Fruit fly (Drosophila melanogaster) whole organism, embryonic: Measurements from ENCODE around the gene Gale.

Source experiments
- ATbp ChIP-seq: fragments of 200-800 bp; sonication (Bioruptor generic); optimal IDR thresholded peaks from 2 replicates; lab custom pipeline; 2017; ENCODE audit warnings: missing biosample characterization, mild to moderate bottlenecking, missing genetic modification characterization, missing genetic modification reagents
- Abd-B ChIP-seq: fragments of 200-800 bp; sonication (Bioruptor generic); optimal IDR thresholded peaks from 2 replicates; lab custom pipeline; 2018; ENCODE audit warnings: missing biosample characterization, mild to moderate bottlenecking, missing genetic modification characterization, moderate library complexity
- Atf3 ChIP-seq: fragments of 200-800 bp; sonication (Bioruptor generic); optimal IDR thresholded peaks from 3 replicates; lab custom pipeline; 2016; ENCODE audit warnings: missing biosample characterization, missing genetic modification characterization
- Bdp1 ChIP-seq: fragments of 200-800 bp; sonication (Bioruptor generic); optimal IDR thresholded peaks from 3 replicates; lab custom pipeline; 2016; ENCODE audit warnings: missing biosample characterization, missing genetic modification characterization
- CG10462 ChIP-seq: fragments of 200-800 bp; sonication (Bioruptor generic); optimal IDR thresholded peaks from 2 replicates; lab custom pipeline; 2016; ENCODE audit warnings: missing biosample characterization, missing genetic modification characterization
- CG10654 ChIP-seq: fragments of 200-800 bp; sonication (Bioruptor generic); optimal IDR thresholded peaks from 2 replicates; lab custom pipeline; 2016; ENCODE audit warnings: missing biosample characterization, missing genetic modification characterization
- CG11456 ChIP-seq: fragments of 200-800 bp; sonication (Bioruptor generic); IDR thresholded peaks from 3 replicates; pipeline ENCODE4 v1.3.6; 2022; ENCODE audit warnings: missing biosample characterization, missing genetic modification characterization
- CG12104 ChIP-seq: fragments of 200-800 bp; sonication (Bioruptor generic); optimal IDR thresholded peaks from 3 replicates; lab custom pipeline; 2016; ENCODE audit warnings: missing biosample characterization, missing genetic modification characterization
- CG12391 ChIP-seq: fragments of 200-800 bp; sonication (Bioruptor generic); optimal IDR thresholded peaks from 3 replicates; lab custom pipeline; 2018; ENCODE audit warnings: missing biosample characterization, mild to moderate bottlenecking, missing genetic modification characterization, moderate library complexity
- CG12769 ChIP-seq: fragments of 200-800 bp; sonication (Bioruptor generic); optimal IDR thresholded peaks from 2 replicates; lab custom pipeline; 2019; ENCODE audit warnings: missing biosample characterization, mild to moderate bottlenecking, missing genetic modification characterization, moderate library complexity
- CG15073 ChIP-seq: fragments of 200-800 bp; sonication (Bioruptor generic); optimal IDR thresholded peaks from 2 replicates; lab custom pipeline; 2016; ENCODE audit warnings: missing biosample characterization, missing genetic modification characterization
- CG2129 ChIP-seq: fragments of 200-800 bp; sonication (Bioruptor generic); IDR thresholded peaks from 2 replicates; pipeline ENCODE4 v1.3.6; 2022; ENCODE audit warnings: missing biosample characterization, missing genetic modification characterization; ENCODE audit not compliant: partially characterized antibody
- CG2199 ChIP-seq: fragments of 200-800 bp; sonication (Bioruptor generic); IDR thresholded peaks from 3 replicates; pipeline ENCODE4 v1.3.6; 2022; ENCODE audit warnings: missing biosample characterization, missing genetic modification characterization
- CG2678 ChIP-seq: fragments of 200-800 bp; sonication (Bioruptor generic); optimal IDR thresholded peaks from 3 replicates; lab custom pipeline; 2019; ENCODE audit warnings: missing biosample characterization, mild to moderate bottlenecking, missing genetic modification characterization, moderate library complexity
- CG33557 ChIP-seq: fragments of 200-800 bp; sonication (Bioruptor generic); optimal IDR thresholded peaks from 2 replicates; lab custom pipeline; 2019; ENCODE audit warnings: missing biosample characterization, mild to moderate bottlenecking, missing genetic modification characterization, moderate library complexity
- CG3726 ChIP-seq: fragments of 200-800 bp; sonication (Bioruptor generic); IDR thresholded peaks from 3 replicates; pipeline ENCODE4, ENCODE4 v1.3.6; 2022; ENCODE audit warnings: missing biosample characterization, missing genetic modification characterization
- CG4282 ChIP-seq: fragments of 200-800 bp; sonication (Bioruptor generic); optimal IDR thresholded peaks from 2 replicates; lab custom pipeline; 2016; ENCODE audit warnings: missing biosample characterization, missing genetic modification characterization
- CG43689 ChIP-seq: fragments of 200-800 bp; sonication (Bioruptor generic); IDR thresholded peaks from 2 replicates; pipeline ENCODE4 v1.3.6; 2022; ENCODE audit warnings: missing biosample characterization, missing genetic modification characterization
- CG4730 ChIP-seq: fragments of 200-800 bp; sonication (Bioruptor generic); IDR thresholded peaks from 2 replicates; pipeline ENCODE4 v1.3.6; 2022; ENCODE audit warnings: missing biosample characterization, missing genetic modification characterization
- CG4820 ChIP-seq: fragments of 200-800 bp; sonication (Bioruptor generic); optimal IDR thresholded peaks from 3 replicates; lab custom pipeline; 2016; ENCODE audit warnings: missing biosample characterization, missing genetic modification characterization
- CG5180 ChIP-seq: fragments of 200-800 bp; sonication (Bioruptor generic); optimal IDR thresholded peaks from 3 replicates; lab custom pipeline; 2017; ENCODE audit warnings: missing biosample characterization, missing genetic modification characterization, mild to moderate bottlenecking, moderate library complexity, missing genetic modification reagents
- CG6813 ChIP-seq: fragments of 200-800 bp; sonication (Bioruptor generic); optimal IDR thresholded peaks from 2 replicates; lab custom pipeline; 2017; ENCODE audit warnings: missing biosample characterization, missing genetic modification characterization, mild to moderate bottlenecking, moderate library complexity, missing genetic modification reagents
- CG6854 ChIP-seq: fragments of 200-800 bp; sonication (Bioruptor generic); optimal IDR thresholded peaks from 3 replicates; lab custom pipeline; 2017; ENCODE audit warnings: missing biosample characterization, mild to moderate bottlenecking, missing genetic modification characterization
- CG7271 ChIP-seq: fragments of 200-800 bp; sonication (Bioruptor generic); optimal IDR thresholded peaks from 2 replicates; lab custom pipeline; 2018; ENCODE audit warnings: missing biosample characterization, mild to moderate bottlenecking, missing genetic modification characterization, moderate library complexity
- CG7839 ChIP-seq: fragments of 200-800 bp; sonication (Bioruptor generic); optimal IDR thresholded peaks from 3 replicates; lab custom pipeline; 2018; ENCODE audit warnings: missing biosample characterization, mild to moderate bottlenecking, missing genetic modification characterization, moderate library complexity
- CG8089 ChIP-seq: fragments of 200-800 bp; sonication (Bioruptor generic); optimal IDR thresholded peaks from 3 replicates; lab custom pipeline; 2016; ENCODE audit warnings: missing biosample characterization, missing genetic modification characterization
- CG8944 ChIP-seq: fragments of 200-800 bp; sonication (Bioruptor generic); optimal IDR thresholded peaks from 3 replicates; lab custom pipeline; 2016; ENCODE audit warnings: missing biosample characterization, missing genetic modification characterization
- CG9932 ChIP-seq: fragments of 200-800 bp; sonication (Bioruptor generic); IDR thresholded peaks from 2 replicates; pipeline ENCODE4 v1.3.6; 2022; ENCODE audit warnings: missing biosample characterization, missing genetic modification characterization
- CHES-1-like ChIP-seq: fragments of 200-800 bp; sonication (Bioruptor generic); optimal IDR thresholded peaks from 2 replicates; lab custom pipeline; 2016; ENCODE audit warnings: missing biosample characterization, missing genetic modification characterization
- Dip2 ChIP-seq: fragments of 200-800 bp; sonication (Bioruptor generic); IDR thresholded peaks from 2 replicates; pipeline ENCODE4 v1.3.6; 2022; ENCODE audit warnings: missing biosample characterization, missing genetic modification characterization
- Doc2 ChIP-seq: fragments of 200-800 bp; sonication (Bioruptor generic); IDR thresholded peaks from 2 replicates; pipeline ENCODE4 v1.3.6; 2022; ENCODE audit warnings: missing biosample characterization, missing genetic modification characterization
- Dref ChIP-seq: fragments of 200-800 bp; sonication (Bioruptor generic); IDR thresholded peaks from 2 replicates; pipeline ENCODE4 v1.3.6; 2022; ENCODE audit warnings: missing biosample characterization, missing genetic modification characterization
- ERR ChIP-seq: fragments of 200-800 bp; sonication (Bioruptor generic); optimal IDR thresholded peaks from 2 replicates; lab custom pipeline; 2016; ENCODE audit warnings: missing biosample characterization, missing genetic modification characterization
- Ets97D ChIP-seq: fragments of 200-800 bp; sonication (Bioruptor generic); optimal IDR thresholded peaks from 3 replicates; lab custom pipeline; 2016; ENCODE audit warnings: missing biosample characterization, missing genetic modification characterization
- H15 ChIP-seq: fragments of 200-800 bp; sonication (Bioruptor generic); IDR thresholded peaks from 3 replicates; pipeline ENCODE4 v1.3.6; 2022; ENCODE audit warnings: missing biosample characterization, missing genetic modification characterization
- Hey ChIP-seq: fragments of 200-800 bp; sonication (Bioruptor generic); optimal IDR thresholded peaks from 3 replicates; lab custom pipeline; 2018; ENCODE audit warnings: missing biosample characterization, mild to moderate bottlenecking, missing genetic modification characterization
- Hr78 ChIP-seq, 2 experiments: fragments of 200-800 bp in 1 of 2; fragments of >200 bp in 1 of 2; sonication (Bioruptor generic) in 1 of 2; optimal IDR thresholded peaks; 2 replicates each; lab custom pipeline; 2017 to 2019; ENCODE audit warnings: missing biosample characterization in 2 of 2, missing genetic modification characterization in 2 of 2, mild to moderate bottlenecking in 1 of 2, moderate library complexity in 1 of 2
- Nf-YA ChIP-seq: fragments of 200-800 bp; sonication (Bioruptor generic); IDR thresholded peaks from 2 replicates; pipeline ENCODE4 v1.3.6; 2022; ENCODE audit warnings: missing biosample characterization, missing genetic modification characterization
- Sox100B ChIP-seq: fragments of 200-800 bp; sonication (Bioruptor generic); optimal IDR thresholded peaks from 3 replicates; lab custom pipeline; 2018; ENCODE audit warnings: missing biosample characterization, mild to moderate bottlenecking, missing genetic modification characterization
- ase ChIP-seq: fragments of 200-800 bp; sonication (Bioruptor generic); IDR thresholded peaks from 3 replicates; pipeline ENCODE4 v1.3.6; 2022; ENCODE audit warnings: missing biosample characterization, missing genetic modification characterization
- fd96Cb ChIP-seq: fragments of 200-800 bp; sonication (Bioruptor generic); optimal IDR thresholded peaks from 2 replicates; lab custom pipeline; 2018; ENCODE audit warnings: missing biosample characterization, mild to moderate bottlenecking, missing genetic modification characterization, moderate library complexity
- hbn ChIP-seq: fragments of 200-800 bp; sonication (Bioruptor generic); IDR thresholded peaks from 2 replicates; pipeline ENCODE4 v1.3.6; 2022; ENCODE audit warnings: missing biosample characterization, missing genetic modification characterization; ENCODE audit not compliant: partially characterized antibody
- ken ChIP-seq: fragments of 200-800 bp; sonication (Bioruptor generic); IDR thresholded peaks from 3 replicates; pipeline ENCODE4 v1.3.6; 2022; ENCODE audit warnings: missing biosample characterization, missing genetic modification characterization
- lab ChIP-seq: fragments of 200-800 bp; sonication (Bioruptor generic); optimal IDR thresholded peaks from 3 replicates; lab custom pipeline; 2017; ENCODE audit warnings: missing biosample characterization, missing genetic modification characterization, mild to moderate bottlenecking, moderate library complexity, missing genetic modification reagents
- pan ChIP-seq, 4 experiments: fragments of >200 bp in 3 of 4; fragments of 200-800 bp in 1 of 4; sonication (Bioruptor generic) in 1 of 4; optimal IDR thresholded peaks in 3 of 4; IDR thresholded peaks in 1 of 4; 2 replicates each; pipeline versions ENCODE4 v1.3.6 to Lab custom; 2017 to 2022; ENCODE audit warnings: missing biosample characterization in 2 of 4, missing genetic modification characterization in 2 of 4, mixed read lengths in 1 of 4
- pb ChIP-seq: fragments of 200-800 bp; sonication (Bioruptor generic); optimal IDR thresholded peaks from 3 replicates; lab custom pipeline; 2016; ENCODE audit warnings: missing biosample characterization, missing genetic modification characterization
- slou ChIP-seq: fragments of 200-800 bp; sonication (Bioruptor generic); optimal IDR thresholded peaks from 3 replicates; lab custom pipeline; 2016; ENCODE audit warnings: missing biosample characterization, missing genetic modification characterization
- sob ChIP-seq: fragments of 200-800 bp; sonication (Bioruptor generic); IDR thresholded peaks from 2 replicates; pipeline ENCODE4 v1.3.6; 2022; ENCODE audit warnings: missing biosample characterization, missing genetic modification characterization
- yki ChIP-seq: fragments of >200 bp; optimal IDR thresholded peaks from 3 replicates; lab custom pipeline; 2018
- zfh2 ChIP-seq: fragments of 200-800 bp; sonication (Bioruptor generic); optimal IDR thresholded peaks from 2 replicates; lab custom pipeline; 2016; ENCODE audit warnings: missing biosample characterization, missing genetic modification characterization

The Gale gene

dm6 chr3L:615425-616046 lies 32.8 kb upstream of the Gale start (continued):
- peak; percentile 81 for TF ChIP-seq ken (GFP tag; lab: Robert Waterston, UW)
- peak; percentile 4 for TF ChIP-seq Hey (tag; lab: Kevin White, UChicago)
- TF ChIP-seq CHES-1-like (GFP tag; lab: Kevin White, UChicago), result peak; percentile 83
- no peak for TF ChIP-seq zfh2 (GFP tag; lab: Kevin White, UChicago)
- peak; percentile 62 for TF ChIP-seq CG5180 (GFP tag; lab: Kevin White, UChicago)
- peak; percentile 91 for TF ChIP-seq H15 (GFP tag; lab: Robert Waterston, UW)
- peak; percentile 77 for TF ChIP-seq CG10462 (GFP tag; lab: Kevin White, UChicago)
- peak; percentile 57 for TF ChIP-seq CG9932 (GFP tag; lab: Robert Waterston, UW)
- peak; percentile 74 for TF ChIP-seq sob
- TF ChIP-seq CG2678 (tag; lab: Kevin White, UChicago), result peak; percentile 92
- TF ChIP-seq CG15073, result no peak
- TF ChIP-seq CG3726 (GFP tag; lab: Robert Waterston, UW), result peak; percentile 85
- TF ChIP-seq Ets97D (GFP tag; lab: Kevin White, UChicago), result peak; percentile 34
- TF ChIP-seq Hr78 (GFP tag; optimal IDR thresholded peaks at IDR 0.05; lab: Kevin White, UChicago), result peak in 1 of 2 experiments; percentile 31
- TF ChIP-seq CG2129, result no peak
- TF ChIP-seq Bdp1, result peak; percentile 73
- TF ChIP-seq slou (GFP tag; lab: Kevin White, UChicago), result peak; percentile 4
- TF ChIP-seq yki (lab: Kevin White, UChicago), result no peak
- no peak for TF ChIP-seq Dip2 (GFP tag; lab: Robert Waterston, UW)
- TF ChIP-seq CG11456, result peak; percentile 67
- TF ChIP-seq pb, result peak; percentile 68
- TF ChIP-seq Sox100B, result peak; percentile 88
- TF ChIP-seq CG43689, result peak; percentile 82
- TF ChIP-seq CG7271 (tag; lab: Kevin White, UChicago), result peak; percentile 15
- peak; percentile 67; the same call in 2 of the 3 replicates for TF ChIP-seq CG2199 (GFP tag; lab: Robert Waterston, UW)
- peak; percentile 68 for TF ChIP-seq Atf3 (GFP tag; lab: Kevin White, UChicago)
- TF ChIP-seq pan (optimal IDR thresholded peaks at IDR 0.05; lab: Kevin White, UChicago), result no peak
- TF ChIP-seq pan (GFP tag; optimal IDR thresholded peaks at IDR 0.05 in 1 of 2, IDR thresholded peaks at IDR 0.05 in 1 of 2), result peak in 1 of 2 experiments; percentile 94
- TF ChIP-seq CG10654 (GFP tag; lab: Kevin White, UChicago), result peak; percentile 85
- TF ChIP-seq lab (GFP tag; lab: Kevin White, UChicago), result peak; percentile 87
- peak; percentile 86 for TF ChIP-seq CG4730 (GFP tag; lab: Robert Waterston, UW)
- TF ChIP-seq CG8944 (GFP tag; lab: Kevin White, UChicago), result peak; percentile 85
- TF ChIP-seq ERR (GFP tag; lab: Kevin White, UChicago), result peak; percentile 64
- TF ChIP-seq Dref (GFP tag; lab: Robert Waterston, UW), result no peak
- peak; percentile 78 for TF ChIP-seq CG8089 (GFP tag; lab: Kevin White, UChicago)
- TF ChIP-seq CG7839, result peak; percentile 89
- peak; percentile 44 for TF ChIP-seq CG6813 (GFP tag; lab: Kevin White, UChicago)
- peak; percentile 94 for TF ChIP-seq ase (GFP tag; lab: Robert Waterston, UW)
- peak; percentile 87 for TF ChIP-seq Nf-YA (GFP tag; lab: Robert Waterston, UW)
- TF ChIP-seq hbn, result no peak
- peak; percentile 93 for TF ChIP-seq CG12391 (tag; lab: Kevin White, UChicago)
- TF ChIP-seq Doc2 (GFP tag; lab: Robert Waterston, UW), result no peak
- peak; percentile 26 for TF ChIP-seq CG4282 (GFP tag; lab: Kevin White, UChicago)
- peak; percentile 63 for TF ChIP-seq CG33557 (GFP tag; lab: Kevin White, UChicago)
- peak; percentile 29 for TF ChIP-seq CG6854 (GFP tag; lab: Kevin White, UChicago)
- peak; percentile 86 for TF ChIP-seq ATbp (GFP tag; lab: Kevin White, UChicago)
- TF ChIP-seq CG4820 (GFP tag; lab: Kevin White, UChicago), result peak; percentile 91
- TF ChIP-seq CG12769 (tag; lab: Kevin White, UChicago), result peak; percentile 44
- peak; percentile 92 for TF ChIP-seq fd96Cb (tag; lab: Kevin White, UChicago)
- TF ChIP-seq CG12104, result peak; percentile 67
- TF ChIP-seq Abd-B (GFP tag; lab: Kevin White, UChicago), result peak; percentile 81
